Worm (Caenorhabditis elegans) whole organism, young adult: ENCODE measurements around the gene nhr-166.

Experiments used
- F39B2.1 ChIP-seq: fragments of 200-800 bp; sonication (Bioruptor generic); IDR thresholded peaks from 2 replicates; pipeline ENCODE4 v1.3.6; 2022; ENCODE audit warnings: missing genetic modification reagents, missing genetic modification characterization, missing compliant biosample characterization
- ama-1 ChIP-seq, 3 experiments: fragments of 150-350 bp in 1 of 3; sonication (generic microtip) in 2 of 3; optimal IDR thresholded peaks; 2 replicates each; lab custom pipeline; 2014 to 2018; ENCODE audit warnings: missing biosample characterization in 2 of 3, missing genetic modification characterization in 2 of 3, missing genetic modification reagents in 2 of 3
- bed-2 ChIP-seq: fragments of 200-800 bp; sonication (Bioruptor generic); IDR thresholded peaks from 2 replicates; pipeline ENCODE4 v1.3.6; 2022; ENCODE audit warnings: missing genetic modification reagents, missing genetic modification characterization, missing compliant biosample characterization
- snpc-4 ChIP-seq, 5 experiments: fragments of 150-350 bp in 1 of 5; sonication (generic microtip) in 4 of 5; optimal IDR thresholded peaks; 2 replicates each; lab custom pipeline; 2014 to 2018; ENCODE audit warnings: missing genetic modification characterization in 5 of 5, missing biosample characterization in 3 of 5, antibody characterized with exemption in 2 of 5, mild to moderate bottlenecking in 2 of 5, missing compliant biosample characterization in 2 of 5, missing genotype in 2 of 5, moderate library complexity in 2 of 5, missing genetic modification reagents in 1 of 5

- no peak for TF ChIP-seq ama-1 (optimal IDR thresholded peaks at IDR 0.05; lab: Kevin White, UChicago)
- TF ChIP-seq ama-1 (GFP tag; optimal IDR thresholded peaks at IDR 0.05; lab: Kevin White, UChicago), result no peak
- TF ChIP-seq bed-2, result no peak
- TF ChIP-seq F39B2.1 (GFP tag; lab: Robert Waterston, UW), result no peak
- TF ChIP-seq snpc-4 (GFP tag; optimal IDR thresholded peaks at IDR 0.05; lab: Kevin White, UChicago), result no peak
- no peak for TF ChIP-seq snpc-4 (tag; optimal IDR thresholded peaks at IDR 0.05; lab: Kevin White, UChicago)
These were observed 47.9 kb downstream of the nhr-166 start, which contains the start of gene plpp-1.1 for ce11 chrII:3927943-3928393.
